Worm (Caenorhabditis elegans): ENCODE results near the gene ceh-7.

The ceh-7 gene

DNA sequence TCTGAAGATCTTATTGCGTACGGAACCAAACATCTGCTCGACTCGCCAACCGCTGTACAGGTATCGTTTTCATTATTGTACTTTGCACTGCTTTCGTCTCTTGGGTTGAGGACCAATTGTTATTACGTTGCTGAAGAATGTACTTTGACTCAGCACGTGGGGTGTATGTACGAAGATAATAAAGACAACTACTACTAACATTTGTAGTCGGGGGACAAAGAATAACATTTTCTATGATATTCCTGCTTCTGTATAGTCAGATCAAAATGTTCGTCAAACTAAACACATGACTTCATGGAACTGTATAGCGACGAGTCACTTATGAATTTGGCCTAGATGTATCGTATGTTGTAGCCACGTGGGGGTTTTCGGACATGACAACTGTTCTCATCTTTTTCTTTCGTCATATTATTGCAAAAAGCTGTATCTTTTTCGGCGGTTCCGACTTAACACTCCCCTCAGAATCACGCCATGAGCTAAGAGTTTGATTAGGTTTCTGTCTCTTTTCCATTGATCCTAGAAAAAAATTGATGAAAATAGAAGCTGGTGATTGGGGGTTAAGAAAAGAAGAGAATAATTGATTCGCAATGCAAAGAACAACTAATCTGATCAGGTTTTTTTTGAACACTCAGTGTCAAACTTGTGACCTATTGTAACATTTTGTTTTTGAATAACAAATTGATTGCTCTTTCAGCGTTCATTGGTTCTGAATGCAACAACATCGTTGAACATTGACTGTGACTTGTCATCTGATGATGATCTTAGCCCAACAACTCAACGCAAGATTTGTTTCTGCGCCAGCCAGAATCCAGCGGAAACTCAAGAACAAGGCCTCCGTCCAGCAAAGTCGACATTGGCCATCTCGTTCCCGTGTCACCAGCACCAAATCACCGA lies 41.2 kb upstream of the ceh-7 start (continued):
- TF ChIP-seq elt-3 (tag; optimal IDR thresholded peaks at IDR 0.05) (peak in 1 of 6 experiments; percentile 59), lin-13 (GFP tag; optimal IDR thresholded peaks at IDR 0.05) (peak; percentile 31), unc-98 (GFP tag; IDR thresholded peaks at IDR 0.05) (no peak), pqm-1 (tag; optimal IDR thresholded peaks at IDR 0.05) (no peak), efl-1 (optimal IDR thresholded peaks at IDR 0.05) (no peak), efl-1 (GFP tag; optimal IDR thresholded peaks at IDR 0.05 in 1 of 2) (peak in 1 of 2 experiments; percentile 91)

DNA sequence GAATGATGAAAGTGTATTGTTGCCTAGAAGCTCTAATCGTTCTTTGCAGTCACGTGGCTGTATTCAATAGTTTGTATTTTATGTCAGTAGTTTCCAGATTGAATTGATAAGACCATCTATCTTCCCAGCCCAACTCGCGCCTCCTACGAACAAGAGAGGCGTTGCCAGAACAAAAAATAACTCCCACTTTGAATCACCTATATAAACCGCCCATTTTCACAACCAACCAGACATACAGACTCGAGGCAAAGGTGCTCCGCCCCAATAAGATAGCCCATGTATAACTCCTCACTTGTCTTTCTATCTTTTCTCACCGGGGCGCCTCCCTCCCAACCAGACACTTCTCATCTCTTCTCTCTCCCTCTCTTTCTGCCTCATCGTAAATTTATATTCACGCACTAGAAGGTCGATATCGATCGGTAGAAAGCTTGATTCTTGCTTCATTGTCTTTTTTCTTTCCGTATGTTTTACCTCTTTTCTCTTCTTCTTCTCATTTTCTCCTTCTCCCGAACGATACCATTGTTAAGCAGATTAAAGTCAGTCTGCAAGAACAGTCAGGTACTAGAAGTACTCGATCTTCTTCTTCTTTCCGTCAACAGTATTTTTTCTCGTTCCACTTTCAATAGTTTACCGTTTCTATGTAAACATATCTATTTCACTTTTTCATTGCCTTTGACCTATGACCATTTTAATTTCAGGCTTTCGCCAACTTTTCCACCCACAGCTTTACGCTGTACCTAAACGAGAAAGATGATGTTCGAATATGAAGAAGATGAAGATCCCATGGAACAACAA lies 39.9 kb upstream of the ceh-7 start, which contains the start of gene mak-1:
mak-1 (plus strand) TSS at position 693 of the 795 bp plus-strand sequence.
- TF ChIP-seq mep-1 (tag; optimal IDR thresholded peaks at IDR 0.05) (peak; percentile 2), mdl-1 (tag; optimal IDR thresholded peaks at IDR 0.05) (peak in 1 of 2 experiments; percentile 65), nhr-90 (tag; optimal IDR thresholded peaks at IDR 0.05; ENCODE audit: poor library complexity) (peak; percentile 39), lin-14 (GFP tag; optimal IDR thresholded peaks at IDR 0.05) (peak; percentile 2), nhr-85 (tag) (peak; percentile 86), ceh-8 (GFP tag; optimal IDR thresholded peaks at IDR 0.05) (no peak), ceh-63 (GFP tag; optimal IDR thresholded peaks at IDR 0.05) (no peak), nhr-47 (tag; optimal IDR thresholded peaks at IDR 0.05) (peak; percentile 22), grh-1 (GFP tag; IDR thresholded peaks at IDR 0.05) (no peak), nhr-71 (tag; optimal IDR thresholded peaks at IDR 0.05) (peak; percentile 60), lir-3 (tag; optimal IDR thresholded peaks at IDR 0.05; ENCODE audit: poor library complexity) (peak; percentile 42), nhr-20 (tag; optimal IDR thresholded peaks at IDR 0.05) (peak; percentile 81), pag-3 (tag; optimal IDR thresholded peaks at IDR 0.05; ENCODE audit: borderline replicate concordance, insufficient read depth) (no peak), unc-62 (GFP tag; optimal IDR thresholded peaks at IDR 0.05) (no peak), rnt-1 (tag; optimal IDR thresholded peaks at IDR 0.05) (peak; percentile 49), Y116A8C.19 (tag; optimal IDR thresholded peaks at IDR 0.05; ENCODE audit: borderline replicate concordance) (no peak), unc-130 (tag; optimal IDR thresholded peaks at IDR 0.05) (peak; percentile 17), tbx-2 (tag; optimal IDR thresholded peaks at IDR 0.05) (peak; percentile 47), elt-3 (tag; optimal IDR thresholded peaks at IDR 0.05) (peak in 1 of 6 experiments; percentile 59), lin-35 (GFP tag; optimal IDR thresholded peaks at IDR 0.05) (peak; percentile 26 to 56), ets-5 (GFP tag; IDR thresholded peaks at IDR 0.05) (no peak), efl-1 (optimal IDR thresholded peaks at IDR 0.05) (no peak), efl-1 (GFP tag; optimal IDR thresholded peaks at IDR 0.05 in 1 of 2) (no peak), lin-13 (GFP tag; optimal IDR thresholded peaks at IDR 0.05) (no peak), egl-13 (tag; optimal IDR thresholded peaks at IDR 0.05) (no peak), blmp-1 (tag; optimal IDR thresholded peaks at IDR 0.05) (peak; percentile 56), nhr-11 (tag; optimal IDR thresholded peaks at IDR 0.05) (no peak), sup-37 (GFP tag; optimal IDR thresholded peaks at IDR 0.05) (no peak), nhr-77 (tag; optimal IDR thresholded peaks at IDR 0.05) (no peak), fkh-8 (tag; optimal IDR thresholded peaks at IDR 0.05) (no peak), unc-98 (GFP tag; IDR thresholded peaks at IDR 0.05) (no peak), snu-23 (GFP tag; optimal IDR thresholded peaks at IDR 0.05) (peak; percentile 67), F16B12.6 (tag; optimal IDR thresholded peaks at IDR 0.05) (no peak), ama-1 (optimal IDR thresholded peaks at IDR 0.05) (peak; percentile 55), ztf-4 (tag; optimal IDR thresholded peaks at IDR 0.05) (no peak), lsy-2 (tag; optimal IDR thresholded peaks at IDR 0.05) (peak in 1 of 2 experiments; percentile 20), nhr-19 (GFP tag; conservative IDR thresholded peaks at IDR 0.05) (peak; percentile 61), swsn-7 (tag; optimal IDR thresholded peaks at IDR 0.05) (peak; percentile 11), xbp-1 (tag; optimal IDR thresholded peaks at IDR 0.05) (peak; percentile 17), dpl-1 (GFP tag; optimal IDR thresholded peaks at IDR 0.05) (peak in 1 of 3 experiments; percentile 24), elt-2 (tag; optimal IDR thresholded peaks at IDR 0.05) (peak; percentile 71)
